Worm (Caenorhabditis elegans): Measurements from ENCODE around the gene Y43F8C.3.

DNA sequence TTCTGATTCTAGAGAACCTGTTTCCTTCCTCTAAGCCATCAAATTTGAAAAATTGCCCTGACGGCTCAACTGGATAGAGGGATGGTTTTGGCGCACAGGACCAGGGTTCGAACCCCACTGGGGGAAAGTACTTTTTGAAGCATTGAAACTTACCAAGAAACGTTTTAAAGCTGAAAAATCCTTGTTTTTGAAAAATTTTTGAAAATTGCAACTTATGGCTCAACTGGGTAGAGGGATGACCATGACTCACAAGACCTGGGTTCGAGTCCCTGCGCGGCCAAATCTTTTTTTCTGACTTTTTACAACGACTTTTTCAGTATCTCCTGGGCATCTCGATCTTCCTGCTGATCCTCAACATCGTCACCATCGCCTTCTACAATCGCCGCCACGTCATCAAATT lies 48.4 kb upstream of the Y43F8C.3 start:
- TF ChIP-seq pros-1 (tag; optimal IDR thresholded peaks at IDR 0.05) (no peak), sox-4 (tag; optimal IDR thresholded peaks at IDR 0.05) (no peak), ceh-30 (tag; optimal IDR thresholded peaks at IDR 0.05) (no peak), unc-3 (GFP tag; conservative IDR thresholded peaks at IDR 0.05) (no peak), unc-3 (tag; optimal IDR thresholded peaks at IDR 0.05) (no peak), npax-4 (tag; optimal IDR thresholded peaks at IDR 0.05) (no peak), pha-4 (tag; optimal IDR thresholded peaks at IDR 0.05) (no peak), ceh-45 (GFP tag; IDR thresholded peaks at IDR 0.05) (no peak)
